Fruit fly (Drosophila melanogaster): ENCODE data around the gene pll.

Gene pll

DNA sequence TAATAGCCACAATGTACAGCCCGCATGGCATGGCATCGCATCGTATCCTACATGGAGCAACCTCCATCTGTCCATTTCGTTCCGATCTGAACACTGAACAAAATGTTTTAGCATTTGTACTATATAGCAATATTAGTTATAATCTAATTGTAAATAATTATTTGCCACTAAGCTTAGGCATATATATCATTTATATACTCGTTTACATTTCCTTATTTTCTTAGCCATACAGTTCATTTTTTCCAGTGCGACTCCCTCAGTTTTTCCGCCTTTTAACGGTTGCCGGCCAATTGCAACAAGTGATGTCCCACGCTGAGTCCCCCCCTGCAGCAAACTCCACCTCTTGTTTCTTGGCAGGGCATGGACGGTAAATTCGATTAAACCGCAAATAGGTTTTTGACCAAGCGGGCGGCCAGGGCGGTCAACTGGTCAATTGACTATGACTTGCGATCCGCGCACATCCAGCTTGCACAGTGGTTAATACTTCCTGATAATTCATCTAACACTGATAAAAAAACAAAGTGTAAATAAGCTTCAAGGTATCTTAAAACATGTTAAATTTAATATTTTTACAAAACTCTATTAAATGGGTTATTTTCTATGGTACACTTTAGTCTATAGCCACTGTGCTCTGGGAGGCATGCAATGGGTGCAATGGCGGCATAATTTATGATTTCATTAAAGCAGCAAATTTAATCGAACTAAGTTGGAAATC, 43.3 kb downstream of the pll start (continued):
- TF ChIP-seq esn (GFP tag; optimal IDR thresholded peaks at IDR 0.05) = no peak
- peak; percentile 34 for TF ChIP-seq svp (GFP tag)
- TF ChIP-seq CG6163 (GFP tag; IDR thresholded peaks at IDR 0.05) = peak; percentile 54
- no peak for TF ChIP-seq CG31627 (GFP tag; optimal IDR thresholded peaks at IDR 0.05)
- no peak for TF ChIP-seq CG6854 (GFP tag; optimal IDR thresholded peaks at IDR 0.05)
- no peak for TF ChIP-seq fd59A (GFP tag; optimal IDR thresholded peaks at IDR 0.05)
- TF ChIP-seq dac (GFP tag; optimal IDR thresholded peaks at IDR 0.05) = no peak
- no peak for TF ChIP-seq CG6792 (GFP tag; optimal IDR thresholded peaks at IDR 0.05)
- no peak for TF ChIP-seq CG34406 (GFP tag; optimal IDR thresholded peaks at IDR 0.05)
- TF ChIP-seq Lpt (GFP tag; optimal IDR thresholded peaks at IDR 0.05) = no peak
- no peak for TF ChIP-seq CG4318 (GFP tag; optimal IDR thresholded peaks at IDR 0.05)
- TF ChIP-seq vri (GFP tag; optimal IDR thresholded peaks at IDR 0.05) = no peak
- peak; percentile 69; the same call in 2 of the 3 replicates for TF ChIP-seq CG8119 (GFP tag; IDR thresholded peaks at IDR 0.05)
- no peak for TF ChIP-seq CG10631 (GFP tag; optimal IDR thresholded peaks at IDR 0.05)
- peak; percentile 73 for TF ChIP-seq eg (GFP tag; IDR thresholded peaks at IDR 0.05)
- TF ChIP-seq Sox15 (GFP tag; optimal IDR thresholded peaks at IDR 0.05) = no peak
- TF ChIP-seq Gug (GFP tag; IDR thresholded peaks at IDR 0.05) = peak; percentile 43; the same call in 1 of the 2 replicates
- no peak for TF ChIP-seq CG11294 (GFP tag; IDR thresholded peaks at IDR 0.05)
- TF ChIP-seq Met (GFP tag; optimal IDR thresholded peaks at IDR 0.05) = no peak
- no peak for TF ChIP-seq salr (GFP tag; optimal IDR thresholded peaks at IDR 0.05)
- no peak for TF ChIP-seq CG3032 (tag; optimal IDR thresholded peaks at IDR 0.05)
- TF ChIP-seq OdsH (GFP tag; optimal IDR thresholded peaks at IDR 0.05) = no peak

dm6 chr3R:27208724-27209343, 44.1 kb downstream of the pll start:
- TF ChIP-seq Lpt (GFP tag; optimal IDR thresholded peaks at IDR 0.05) = no peak
- peak; percentile 78 for TF ChIP-seq fkh (GFP tag; optimal IDR thresholded peaks at IDR 0.05)

DNA sequence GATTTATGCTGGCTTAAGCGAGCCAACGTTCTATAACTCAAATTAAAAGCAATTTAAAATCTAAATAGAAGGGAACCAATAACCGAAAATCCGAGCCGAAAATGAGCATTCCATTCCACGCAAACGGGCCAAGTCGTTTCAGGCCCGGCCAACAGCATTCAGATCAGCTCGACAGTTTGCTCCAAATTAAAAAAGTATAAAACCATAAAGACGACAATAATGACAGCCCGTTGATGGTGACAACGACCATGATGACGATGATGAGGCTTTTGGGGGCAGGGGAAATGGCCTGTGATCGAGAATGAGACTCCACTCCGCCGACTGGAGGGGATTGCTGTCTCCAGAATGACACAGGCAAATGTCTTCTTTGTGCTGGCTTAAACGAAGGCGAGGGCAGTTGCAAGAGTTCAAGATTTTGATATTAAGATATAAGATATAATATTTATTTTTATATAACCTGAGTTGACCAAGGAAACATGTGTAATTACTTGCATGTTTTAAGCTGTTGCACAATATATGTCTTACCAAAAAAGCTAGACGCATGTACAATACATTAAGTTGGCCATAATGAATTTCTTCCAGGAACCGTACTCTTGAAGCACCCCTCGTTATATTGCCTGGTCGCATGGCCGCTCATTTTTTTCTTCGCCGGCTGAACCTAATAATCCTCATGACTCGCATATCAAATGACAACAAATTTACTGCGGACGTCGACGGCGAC, 48.1 kb downstream of the pll start:
- TF ChIP-seq spab (GFP tag; optimal IDR thresholded peaks at IDR 0.05) = peak; percentile 49
- TF ChIP-seq CG9139 (GFP tag; optimal IDR thresholded peaks at IDR 0.05) = no peak
- no peak for TF ChIP-seq net (GFP tag; optimal IDR thresholded peaks at IDR 0.05)
- TF ChIP-seq CG1621 (tag; optimal IDR thresholded peaks at IDR 0.05) = no peak
- peak; percentile 43 for TF ChIP-seq CG3919 (GFP tag; optimal IDR thresholded peaks at IDR 0.05)
- no peak for TF ChIP-seq vri (GFP tag; optimal IDR thresholded peaks at IDR 0.05)
- no peak for TF ChIP-seq Hr4 (GFP tag; optimal IDR thresholded peaks at IDR 0.05)
- peak in 1 of 2 experiments; percentile 10 for TF ChIP-seq ss (GFP tag; optimal IDR thresholded peaks at IDR 0.05)
- peak; percentile 35 for TF ChIP-seq CG34406 (GFP tag; optimal IDR thresholded peaks at IDR 0.05)
- TF ChIP-seq Hr38 (GFP tag; optimal IDR thresholded peaks at IDR 0.05) = no peak
- TF ChIP-seq Met (GFP tag; optimal IDR thresholded peaks at IDR 0.05) = peak; percentile 32
- TF ChIP-seq salr (GFP tag; optimal IDR thresholded peaks at IDR 0.05) = no peak
- no peak for TF ChIP-seq Gug (GFP tag; IDR thresholded peaks at IDR 0.05)
- TF ChIP-seq Ets96B (tag; optimal IDR thresholded peaks at IDR 0.05) = peak; percentile 74
- no peak for TF ChIP-seq CG8319 (GFP tag; optimal IDR thresholded peaks at IDR 0.05)
- 0 out of 3 replicates have a peak, but pooled peaks have one; percentile 21 for TF ChIP-seq CG8119 (GFP tag; IDR thresholded peaks at IDR 0.05)
- no peak for TF ChIP-seq Eip75B (GFP tag; optimal IDR thresholded peaks at IDR 0.05)
- no peak for TF ChIP-seq Sox102F (GFP tag; optimal IDR thresholded peaks at IDR 0.05)
- no peak for TF ChIP-seq CG6792 (GFP tag; optimal IDR thresholded peaks at IDR 0.05)
- peak; percentile 12 for TF ChIP-seq OdsH (GFP tag; optimal IDR thresholded peaks at IDR 0.05)
- peak; percentile 11 for TF ChIP-seq Smox (GFP tag; optimal IDR thresholded peaks at IDR 0.05)
- TF ChIP-seq Hr39 (GFP tag; optimal IDR thresholded peaks at IDR 0.05) = no peak
- TF ChIP-seq fd59A (GFP tag; optimal IDR thresholded peaks at IDR 0.05) = peak; percentile 42
- peak; percentile 30 for TF ChIP-seq topi (GFP tag; optimal IDR thresholded peaks at IDR 0.05)
- no peak for TF ChIP-seq CG6163 (GFP tag; IDR thresholded peaks at IDR 0.05)
- no peak for TF ChIP-seq fkh (GFP tag; optimal IDR thresholded peaks at IDR 0.05)
- peak; percentile 60 for TF ChIP-seq CG10669 (GFP tag; optimal IDR thresholded peaks at IDR 0.05)
- no peak for TF ChIP-seq pdm3 (GFP tag; optimal IDR thresholded peaks at IDR 0.05)
- peak; percentile 51 for TF ChIP-seq CG8632 (GFP tag; optimal IDR thresholded peaks at IDR 0.05)
- no peak for TF ChIP-seq CG7368 (GFP tag; optimal IDR thresholded peaks at IDR 0.05)
- TF ChIP-seq dac (GFP tag; optimal IDR thresholded peaks at IDR 0.05) = no peak
- no peak for TF ChIP-seq Sox14 (GFP tag; optimal IDR thresholded peaks at IDR 0.05)
- peak; percentile 29 for TF ChIP-seq CG32006 (GFP tag; optimal IDR thresholded peaks at IDR 0.05)

Data from whole organism, prepupa.